Worm (Caenorhabditis elegans): ENCODE data around the gene hlh-26.

Gene hlh-26

ce11 chrII:5543476-5544144 is 10.1 kb upstream of the hlh-26 start:
- TF ChIP-seq nhr-129 (tag; optimal IDR thresholded peaks at IDR 0.05) (peak; percentile 99), lin-39 (tag; optimal IDR thresholded peaks at IDR 0.05) (peak; percentile 91), mbf-1 (tag; optimal IDR thresholded peaks at IDR 0.05) (peak; percentile 61), snpc-4 (tag; optimal IDR thresholded peaks at IDR 0.05) (peak; percentile 100), skn-1 (tag; optimal IDR thresholded peaks at IDR 0.05) (peak; percentile 92), fos-1 (tag; optimal IDR thresholded peaks at IDR 0.05) (peak; percentile 98), R02D3.7 (tag; optimal IDR thresholded peaks at IDR 0.05) (peak; percentile 80), nhr-12 (tag; optimal IDR thresholded peaks at IDR 0.05) (peak; percentile 74), zag-1 (tag; optimal IDR thresholded peaks at IDR 0.05) (peak; percentile 98), sma-9 (GFP tag; optimal IDR thresholded peaks at IDR 0.05) (peak; percentile 99), sma-9 (tag; optimal IDR thresholded peaks at IDR 0.05) (peak; percentile 73), C34F6.9 (tag; optimal IDR thresholded peaks at IDR 0.05) (peak; percentile 99), unc-62 (GFP tag; optimal IDR thresholded peaks at IDR 0.05) (peak; percentile 86), ztf-11 (tag; optimal IDR thresholded peaks at IDR 0.05) (peak; percentile 62), nhr-11 (tag; optimal IDR thresholded peaks at IDR 0.05) (peak; percentile 81), unc-39 (tag; optimal IDR thresholded peaks at IDR 0.05) (peak; percentile 76), mdl-1 (tag; optimal IDR thresholded peaks at IDR 0.05) (peak; percentile 88 to 92), sma-3 (GFP tag; optimal IDR thresholded peaks at IDR 0.05) (peak; percentile 98), F13H6.1 (tag; optimal IDR thresholded peaks at IDR 0.05) (peak; percentile 98), ceh-82 (tag; optimal IDR thresholded peaks at IDR 0.05) (peak; percentile 87), nhr-23 (tag; optimal IDR thresholded peaks at IDR 0.05) (no peak), peb-1 (tag; optimal IDR thresholded peaks at IDR 0.05) (peak; percentile 59), elt-3 (tag; optimal IDR thresholded peaks at IDR 0.05) (no peak), nhr-77 (tag; optimal IDR thresholded peaks at IDR 0.05) (peak; percentile 65), alr-1 (tag; optimal IDR thresholded peaks at IDR 0.05) (no peak), ztf-1 (GFP tag; conservative IDR thresholded peaks at IDR 0.05) (no peak), elt-1 (tag; optimal IDR thresholded peaks at IDR 0.05) (no peak), nhr-6 (tag; optimal IDR thresholded peaks at IDR 0.05) (peak; percentile 98), ama-1 (optimal IDR thresholded peaks at IDR 0.05) (peak; percentile 100), lsy-2 (tag; optimal IDR thresholded peaks at IDR 0.05) (peak; percentile 94 to 97), ztf-4 (tag; optimal IDR thresholded peaks at IDR 0.05) (peak; percentile 99), Y55F3AM.14 (GFP tag; optimal IDR thresholded peaks at IDR 0.05) (peak; percentile 95), mab-5 (tag; optimal IDR thresholded peaks at IDR 0.05) (peak; percentile 96), crh-2 (tag; optimal IDR thresholded peaks at IDR 0.05) (peak; percentile 99), lin-11 (tag; optimal IDR thresholded peaks at IDR 0.05) (peak; percentile 98), nhr-237 (tag; optimal IDR thresholded peaks at IDR 0.05) (peak; percentile 88), blmp-1 (tag; optimal IDR thresholded peaks at IDR 0.05; ENCODE audit: insufficient read depth) (peak; percentile 90), dmd-4 (tag; optimal IDR thresholded peaks at IDR 0.05) (peak; percentile 71), lin-13 (GFP tag; optimal IDR thresholded peaks at IDR 0.05) (peak; percentile 98), unc-55 (GFP tag; optimal IDR thresholded peaks at IDR 0.05) (peak; percentile 99), sem-4 (tag; optimal IDR thresholded peaks at IDR 0.05) (peak; percentile 98), ceh-16 (tag; optimal IDR thresholded peaks at IDR 0.05) (peak; percentile 93), nhr-10 (tag; optimal IDR thresholded peaks at IDR 0.05) (peak; percentile 95), nhr-21 (tag; optimal IDR thresholded peaks at IDR 0.05) (peak; percentile 99), ZK546.5 (tag; optimal IDR thresholded peaks at IDR 0.05) (peak; percentile 58), nhr-25 (tag; optimal IDR thresholded peaks at IDR 0.05) (peak; percentile 97), gmeb-1 (tag; optimal IDR thresholded peaks at IDR 0.05) (peak; percentile 95), aly-2 (tag; optimal IDR thresholded peaks at IDR 0.05) (peak; percentile 100), egl-27 (tag; optimal IDR thresholded peaks at IDR 0.05) (peak; percentile 99)

Measured in whole organism, L2 larva.